Worm (Caenorhabditis elegans) whole organism, L3 larva: Measurements from ENCODE around the gene F16B4.4.

Experiments
- R02D3.7 ChIP-seq: fragments of 150-350 bp; optimal IDR thresholded peaks from 2 replicates; lab custom pipeline; 2014; ENCODE audit warnings: missing biosample characterization, missing genetic modification characterization
- ZK546.5 ChIP-seq: sonication (generic microtip); optimal IDR thresholded peaks from 2 replicates; lab custom pipeline; 2017; ENCODE audit warnings: missing biosample characterization, missing genetic modification characterization
- aly-2 ChIP-seq: fragments of 150-350 bp; optimal IDR thresholded peaks from 2 replicates; lab custom pipeline; 2014; ENCODE audit warnings: missing biosample characterization, missing genetic modification characterization
- ceh-16 ChIP-seq: sonication (generic microtip); optimal IDR thresholded peaks from 2 replicates; lab custom pipeline; 2017; ENCODE audit warnings: missing biosample characterization, missing genetic modification characterization
- ceh-9 ChIP-seq: sonication (generic microtip); optimal IDR thresholded peaks from 2 replicates; lab custom pipeline; 2018; ENCODE audit warnings: missing biosample characterization, missing genetic modification characterization
- daf-12 ChIP-seq: fragments of 150-350 bp; optimal IDR thresholded peaks from 2 replicates; lab custom pipeline; 2014; ENCODE audit warnings: missing biosample characterization, missing genetic modification reagents, missing genetic modification characterization
- egl-5 ChIP-seq: fragments of 150-350 bp; optimal IDR thresholded peaks from 2 replicates; lab custom pipeline; 2017; ENCODE audit warnings: missing biosample characterization, missing genetic modification reagents, missing genetic modification characterization, inconsistent platforms
- elt-1 ChIP-seq: fragments of 150-350 bp; optimal IDR thresholded peaks from 2 replicates; lab custom pipeline; 2014; ENCODE audit warnings: missing biosample characterization, missing genetic modification characterization
- elt-3 ChIP-seq, 3 experiments: fragments of 150-350 bp in 1 of 3; sonication (generic microtip) in 2 of 3; optimal IDR thresholded peaks; 2 replicates in 2 of 3; 4 replicates in 1 of 3; lab custom pipeline; 2014 to 2017; ENCODE audit warnings: missing biosample characterization in 3 of 3, missing genetic modification characterization in 3 of 3
- eor-1 ChIP-seq, 2 experiments: fragments of 150-350 bp; optimal IDR thresholded peaks; 2 replicates each; lab custom pipeline; 2014 to 2018; ENCODE audit warnings: missing biosample characterization in 2 of 2, missing genetic modification characterization in 2 of 2
- fos-1 ChIP-seq: fragments of 150-350 bp; optimal IDR thresholded peaks from 2 replicates; lab custom pipeline; 2014; ENCODE audit warnings: missing biosample characterization, missing genetic modification characterization
- jun-1 ChIP-seq: fragments of 150-350 bp; optimal IDR thresholded peaks from 2 replicates; lab custom pipeline; 2014; ENCODE audit warnings: missing biosample characterization, missing genetic modification reagents, missing genetic modification characterization
- lin-15B ChIP-seq: fragments of 150-350 bp; optimal IDR thresholded peaks from 2 replicates; lab custom pipeline; 2014; ENCODE audit warnings: missing biosample characterization, missing genetic modification characterization
- lsy-12 ChIP-seq: sonication (generic microtip); optimal IDR thresholded peaks from 2 replicates; lab custom pipeline; 2016; ENCODE audit warnings: mild to moderate bottlenecking, missing genetic modification characterization, missing compliant biosample characterization
- nhr-11 ChIP-seq: fragments of 150-350 bp; optimal IDR thresholded peaks from 2 replicates; lab custom pipeline; 2014; ENCODE audit warnings: missing biosample characterization, missing genetic modification characterization
- nhr-12 ChIP-seq: fragments of 150-350 bp; optimal IDR thresholded peaks from 2 replicates; lab custom pipeline; 2014; ENCODE audit warnings: missing biosample characterization, missing genetic modification characterization
- nhr-23 ChIP-seq: fragments of 150-350 bp; optimal IDR thresholded peaks from 2 replicates; lab custom pipeline; 2014; ENCODE audit warnings: missing biosample characterization, missing genetic modification reagents, missing genetic modification characterization
- nhr-237 ChIP-seq: fragments of 150-350 bp; optimal IDR thresholded peaks from 2 replicates; lab custom pipeline; 2014; ENCODE audit warnings: missing biosample characterization, missing genetic modification characterization
- nhr-28 ChIP-seq: fragments of 150-350 bp; optimal IDR thresholded peaks from 2 replicates; lab custom pipeline; 2014; ENCODE audit warnings: missing biosample characterization, missing genetic modification characterization
- nhr-43 ChIP-seq: sonication (generic microtip); optimal IDR thresholded peaks from 2 replicates; lab custom pipeline; 2016; ENCODE audit warnings: mild to moderate bottlenecking, missing genetic modification characterization, missing compliant biosample characterization; ENCODE audit not compliant: poor library complexity, severe bottlenecking
- nhr-76 ChIP-seq: fragments of 150-350 bp; sonication (generic microtip); optimal IDR thresholded peaks from 5 replicates; lab custom pipeline; 2014; ENCODE audit warnings: missing biosample characterization, missing genetic modification characterization
- nhr-77 ChIP-seq: fragments of 150-350 bp; optimal IDR thresholded peaks from 2 replicates; lab custom pipeline; 2014; ENCODE audit warnings: missing biosample characterization, missing genetic modification characterization
- pqm-1 ChIP-seq: fragments of 150-350 bp; optimal IDR thresholded peaks from 2 replicates; lab custom pipeline; 2017; ENCODE audit warnings: missing biosample characterization, missing genetic modification characterization, inconsistent platforms
- skn-1 ChIP-seq: fragments of 150-350 bp; optimal IDR thresholded peaks from 2 replicates; lab custom pipeline; 2014; ENCODE audit warnings: missing biosample characterization, missing genetic modification characterization
- snpc-4 ChIP-seq: fragments of 150-350 bp; optimal IDR thresholded peaks from 2 replicates; lab custom pipeline; 2014; ENCODE audit warnings: missing biosample characterization, missing genetic modification characterization
- zag-1 ChIP-seq: fragments of 150-350 bp; optimal IDR thresholded peaks from 2 replicates; lab custom pipeline; 2014; ENCODE audit warnings: missing biosample characterization, missing genetic modification characterization
- ztf-11 ChIP-seq: fragments of 150-350 bp; optimal IDR thresholded peaks from 2 replicates; lab custom pipeline; 2014; ENCODE audit warnings: missing biosample characterization, missing genetic modification characterization
- ztf-4 ChIP-seq: fragments of 150-350 bp; optimal IDR thresholded peaks from 2 replicates; lab custom pipeline; 2014; ENCODE audit warnings: missing biosample characterization, missing genetic modification characterization

The F16B4.4 gene

ce11 chrV:1578572-1579230, 15.1 kb upstream of the F16B4.4 start:
- TF ChIP-seq zag-1 (tag; lab: Kevin White, UChicago) (no peak), nhr-76 (tag; lab: Kevin White, UChicago) (no peak), aly-2 (tag; lab: Kevin White, UChicago) (no peak), nhr-77 (tag; lab: Kevin White, UChicago) (no peak), ZK546.5 (no peak), nhr-12 (tag; lab: Kevin White, UChicago) (no peak), R02D3.7 (tag; lab: Kevin White, UChicago) (no peak)

DNA sequence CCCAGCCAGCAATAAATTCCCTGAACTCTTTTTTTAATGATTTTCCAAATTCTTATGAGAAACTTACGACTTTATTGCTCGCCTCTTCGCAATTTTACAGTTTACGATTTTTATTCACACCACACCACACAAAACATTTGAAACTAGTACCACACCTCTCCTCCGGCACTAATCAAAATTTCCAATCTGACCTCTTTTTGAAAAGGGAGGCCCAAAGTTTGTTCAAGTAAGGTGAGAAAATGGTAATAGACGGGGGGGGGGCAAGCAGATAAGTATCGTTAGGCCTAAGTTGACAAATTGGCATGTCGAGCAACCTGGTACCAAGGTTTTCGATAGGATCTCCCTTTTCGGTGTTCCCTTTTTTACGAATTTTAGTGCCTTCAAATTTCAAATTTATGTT, 14.0 kb upstream of the F16B4.4 start:
- TF ChIP-seq elt-1 (tag; lab: Kevin White, UChicago) (peak; percentile 4), ztf-4 (tag; lab: Kevin White, UChicago) (no peak), eor-1 (tag; optimal IDR thresholded peaks at IDR 0.05; lab: Kevin White, UChicago) (no peak)
- TF ChIP-seq, all 47 proteins: peak for 1

ce11 chrV:1583242-1583641, 10.6 kb upstream of the F16B4.4 start:
- no peak for TF ChIP-seq pqm-1 (tag; lab: Kevin White, UChicago)

- TF ChIP-seq ceh-9 (no peak), nhr-11 (tag; lab: Kevin White, UChicago) (no peak), ceh-16 (no peak), fos-1 (tag; lab: Kevin White, UChicago) (no peak)
These were observed 8.4 kb upstream of the F16B4.4 start, which contains the start of gene F16B4.7 for ce11 chrV:1585411-1585810. F16B4.7 (plus strand) TSS chrV:1585711.

DNA sequence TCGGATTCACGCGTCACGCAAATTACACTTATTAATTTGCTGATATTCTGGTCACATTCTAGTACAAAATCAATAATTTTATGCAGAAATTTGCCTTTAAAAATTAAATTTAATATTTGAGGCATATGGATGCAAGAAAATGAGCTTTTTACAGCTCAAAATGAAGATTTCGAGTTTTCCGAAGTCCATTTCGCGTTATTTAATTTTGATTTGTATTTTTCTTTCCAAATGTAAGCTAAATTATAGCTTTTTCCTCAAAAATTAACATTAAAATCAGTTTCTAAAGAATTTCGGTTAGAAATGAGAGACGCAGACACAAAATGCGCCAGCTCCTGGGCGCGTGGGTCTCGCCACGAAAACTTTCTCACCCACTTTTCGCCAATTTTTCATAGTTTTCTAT, 6.9 kb upstream of the F16B4.4 start, which contains the start of gene F16B4.6:
Gene F16B4.6, plus strand, starts transcription at position 301 of the 400 bp plus-strand sequence.
- TF ChIP-seq fos-1 (tag; lab: Kevin White, UChicago) (no peak), ceh-9 (no peak), nhr-237 (tag; lab: Kevin White, UChicago) (no peak), pqm-1 (tag; lab: Kevin White, UChicago) (no peak), nhr-12 (tag; lab: Kevin White, UChicago) (no peak), nhr-23 (tag; lab: Kevin White, UChicago) (no peak), jun-1 (tag; lab: Kevin White, UChicago) (no peak), lin-15B (tag; lab: Kevin White, UChicago) (no peak), egl-5 (tag; lab: Kevin White, UChicago) (no peak), nhr-43 (no peak), ztf-11 (no peak), skn-1 (tag; lab: Kevin White, UChicago) (no peak), eor-1 (tag; optimal IDR thresholded peaks at IDR 0.05; lab: Kevin White, UChicago) (no peak), snpc-4 (tag; lab: Kevin White, UChicago) (no peak), nhr-77 (tag; lab: Kevin White, UChicago) (no peak), nhr-28 (tag; lab: Kevin White, UChicago) (no peak), lsy-12 (no peak)

ce11 chrV:1588128-1588527, 5.7 kb upstream of the F16B4.4 start, which contains the start of gene F16B4.5:
F16B4.5 (plus strand) TSS chrV:1588428.
- TF ChIP-seq snpc-4 (tag; lab: Kevin White, UChicago): no peak
- no peak for TF ChIP-seq aly-2 (tag; lab: Kevin White, UChicago)
- TF ChIP-seq elt-1 (tag; lab: Kevin White, UChicago): no peak
- no peak for TF ChIP-seq nhr-12 (tag; lab: Kevin White, UChicago)
- no peak for TF ChIP-seq lsy-12
- TF ChIP-seq nhr-23 (tag; lab: Kevin White, UChicago): no peak
- TF ChIP-seq skn-1 (tag; lab: Kevin White, UChicago): no peak
- TF ChIP-seq nhr-76 (tag; lab: Kevin White, UChicago): no peak
- TF ChIP-seq lin-15B (tag; lab: Kevin White, UChicago): no peak
- TF ChIP-seq daf-12 (tag; lab: Kevin White, UChicago): no peak
- TF ChIP-seq zag-1 (tag; lab: Kevin White, UChicago): no peak
- TF ChIP-seq elt-3 (tag; optimal IDR thresholded peaks at IDR 0.05; lab: Kevin White, UChicago): no peak
